Worm (Caenorhabditis elegans) whole organism, mixed stage, embryonic: Measurements from ENCODE around the gene rab-28.

ENCODE experiments used
- ceh-43 ChIP-seq: fragments of 200-800 bp; sonication (Bioruptor generic); optimal IDR thresholded peaks from 2 replicates; lab custom pipeline; 2018; ENCODE audit warnings: mild to moderate bottlenecking, missing genetic modification characterization, moderate library complexity, missing compliant biosample characterization
- drap-1 ChIP-seq: fragments of 200-800 bp; sonication (Bioruptor generic); optimal IDR thresholded peaks from 3 replicates; lab custom pipeline; 2018; ENCODE audit warnings: mild to moderate bottlenecking, missing genetic modification characterization, missing compliant biosample characterization
- elt-3 ChIP-seq: fragments of 150-350 bp; optimal IDR thresholded peaks from 2 replicates; lab custom pipeline; 2014; ENCODE audit warnings: missing biosample characterization, missing genetic modification characterization
- mep-1 ChIP-seq: fragments of 150-350 bp; optimal IDR thresholded peaks from 2 replicates; lab custom pipeline; 2017; ENCODE audit warnings: missing biosample characterization, missing genetic modification reagents, missing genetic modification characterization, inconsistent platforms
- nhr-12 ChIP-seq: fragments of 150-350 bp; optimal IDR thresholded peaks from 2 replicates; lab custom pipeline; 2014; ENCODE audit warnings: missing biosample characterization, missing genetic modification characterization
- nhr-2 ChIP-seq: fragments of 150-350 bp; optimal IDR thresholded peaks from 2 replicates; lab custom pipeline; 2014; ENCODE audit warnings: missing biosample characterization, missing genetic modification characterization
- nhr-28 ChIP-seq: fragments of 150-350 bp; optimal IDR thresholded peaks from 2 replicates; lab custom pipeline; 2014; ENCODE audit warnings: missing biosample characterization, missing genetic modification characterization
- pha-4 ChIP-seq: fragments of 150-350 bp; optimal IDR thresholded peaks from 2 replicates; lab custom pipeline; 2018; ENCODE audit warnings: missing biosample characterization, missing genetic modification reagents, missing genetic modification characterization
- unc-62 ChIP-seq: fragments of 150-350 bp; optimal IDR thresholded peaks from 2 replicates; lab custom pipeline; 2014; ENCODE audit warnings: missing biosample characterization, missing genetic modification reagents, missing genetic modification characterization
- zip-8 ChIP-seq: fragments of 150-350 bp; optimal IDR thresholded peaks from 2 replicates; lab custom pipeline; 2014; ENCODE audit warnings: missing biosample characterization, missing genetic modification characterization

DNA sequence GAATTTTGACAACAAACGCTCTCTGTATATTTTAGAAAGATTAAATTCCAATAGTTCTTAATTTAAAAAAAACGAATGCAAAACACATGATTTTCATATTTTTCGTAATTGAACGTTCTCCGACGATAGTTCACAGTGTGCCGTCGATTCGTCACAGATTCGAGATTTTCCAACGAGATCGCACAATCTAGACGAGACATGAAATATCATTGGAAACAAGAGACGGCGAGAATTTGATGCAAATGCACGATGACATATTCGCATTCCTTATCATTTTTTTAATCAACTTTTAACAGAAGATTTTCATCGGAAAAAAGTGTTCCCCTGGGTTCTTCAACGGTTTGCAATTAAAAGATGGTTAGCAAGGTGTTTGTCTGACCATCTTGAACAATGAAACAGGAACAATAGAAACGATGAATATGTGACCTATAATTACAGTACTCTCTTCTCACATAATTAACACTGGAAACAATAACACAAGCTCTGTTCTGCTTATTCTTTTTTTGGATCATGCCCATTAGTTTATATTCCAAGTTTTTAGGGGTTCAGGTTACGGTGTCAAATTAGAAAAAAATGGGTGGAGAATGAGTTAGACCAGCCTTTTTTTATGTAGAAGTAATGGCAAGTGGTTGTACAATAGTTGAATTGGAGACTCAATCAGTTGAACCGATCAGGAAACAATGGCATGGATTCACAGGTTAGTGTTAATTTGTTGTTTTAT is 11.2 kb downstream of the rab-28 start, which contains the start of gene Y11D7A.3:
- TF ChIP-seq nhr-12 (tag; lab: Kevin White, UChicago) (no peak), pha-4 (tag; lab: Kevin White, UChicago) (no peak), nhr-28 (tag; lab: Kevin White, UChicago) (no peak), unc-62 (GFP tag; lab: Kevin White, UChicago) (no peak), elt-3 (tag; lab: Kevin White, UChicago) (no peak), ceh-43 (GFP tag; lab: Kevin White, UChicago) (no peak), zip-8 (tag; lab: Kevin White, UChicago) (no peak), mep-1 (tag; lab: Kevin White, UChicago) (no peak), drap-1 (no peak), nhr-2 (tag; lab: Kevin White, UChicago) (no peak)
